Fruit fly (Drosophila melanogaster) whole organism, embryonic: Measurements from ENCODE around the gene Nthl1.

Experiments
- Blimp-1 ChIP-seq: fragments of 200-800 bp; sonication (Bioruptor generic); optimal IDR thresholded peaks from 3 replicates; lab custom pipeline; 2018; ENCODE audit warnings: missing biosample characterization, missing genetic modification characterization, mild to moderate bottlenecking, moderate library complexity, missing genetic modification reagents
- CG10147 ChIP-seq: fragments of 200-800 bp; sonication (Bioruptor generic); optimal IDR thresholded peaks from 2 replicates; lab custom pipeline; 2019; ENCODE audit warnings: missing biosample characterization, mild to moderate bottlenecking, missing genetic modification characterization, moderate library complexity
- CG10267 ChIP-seq: fragments of 200-800 bp; sonication (Bioruptor generic); optimal IDR thresholded peaks from 2 replicates; lab custom pipeline; 2018; ENCODE audit warnings: missing biosample characterization, mild to moderate bottlenecking, missing genetic modification characterization, moderate library complexity
- CG10654 ChIP-seq: fragments of 200-800 bp; sonication (Bioruptor generic); optimal IDR thresholded peaks from 2 replicates; lab custom pipeline; 2016; ENCODE audit warnings: missing biosample characterization, missing genetic modification characterization
- CG11398 ChIP-seq: fragments of 200-800 bp; sonication (Bioruptor generic); optimal IDR thresholded peaks from 2 replicates; lab custom pipeline; 2016; ENCODE audit warnings: missing biosample characterization, missing genetic modification characterization
- CG11504 ChIP-seq: fragments of 200-800 bp; sonication (Bioruptor generic); optimal IDR thresholded peaks from 3 replicates; lab custom pipeline; 2019; ENCODE audit warnings: missing biosample characterization, mild to moderate bottlenecking, missing genetic modification characterization, moderate library complexity
- CG13123 ChIP-seq: fragments of 200-800 bp; sonication (Bioruptor generic); optimal IDR thresholded peaks from 2 replicates; lab custom pipeline; 2016; ENCODE audit warnings: missing biosample characterization, missing genetic modification characterization
- CG14441 ChIP-seq: fragments of 200-800 bp; sonication (Bioruptor generic); IDR thresholded peaks from 2 replicates; pipeline ENCODE4 v1.3.6; 2022; ENCODE audit warnings: missing biosample characterization, missing genetic modification characterization
- CG14710 ChIP-seq: fragments of 200-800 bp; sonication (Bioruptor generic); optimal IDR thresholded peaks from 3 replicates; lab custom pipeline; 2019; ENCODE audit warnings: missing biosample characterization, mild to moderate bottlenecking, missing genetic modification characterization, moderate library complexity
- CG14860 ChIP-seq: fragments of 200-800 bp; sonication (Bioruptor generic); IDR thresholded peaks from 3 replicates; pipeline ENCODE4 v1.3.6; 2022; ENCODE audit warnings: missing biosample characterization, missing genetic modification characterization; ENCODE audit not compliant: partially characterized antibody
- CG15479 ChIP-seq: fragments of 200-800 bp; sonication (Bioruptor generic); optimal IDR thresholded peaks from 3 replicates; lab custom pipeline; 2019; ENCODE audit warnings: missing biosample characterization, mild to moderate bottlenecking, missing genetic modification characterization, moderate library complexity
- CG17361 ChIP-seq: fragments of 200-800 bp; sonication (Bioruptor generic); IDR thresholded peaks from 3 replicates; pipeline ENCODE4 v1.3.6; 2022; ENCODE audit warnings: missing biosample characterization, missing genetic modification characterization
- CG18262 ChIP-seq: fragments of 200-800 bp; optimal IDR thresholded peaks from 3 replicates; lab custom pipeline; 2019; ENCODE audit warnings: missing biosample characterization, mild to moderate bottlenecking, missing genetic modification characterization, moderate library complexity
- CG2199 ChIP-seq: fragments of 200-800 bp; sonication (Bioruptor generic); IDR thresholded peaks from 3 replicates; pipeline ENCODE4 v1.3.6; 2022; ENCODE audit warnings: missing biosample characterization, missing genetic modification characterization
- CG2712 ChIP-seq: fragments of 200-800 bp; optimal IDR thresholded peaks from 3 replicates; lab custom pipeline; 2019; ENCODE audit warnings: missing biosample characterization, mild to moderate bottlenecking, missing genetic modification characterization, moderate library complexity
- CG3995 ChIP-seq: fragments of 200-800 bp; sonication (Bioruptor generic); optimal IDR thresholded peaks from 3 replicates; lab custom pipeline; 2016; ENCODE audit warnings: missing biosample characterization, missing genetic modification characterization
- CG6689 ChIP-seq: fragments of 200-800 bp; sonication (Bioruptor generic); IDR thresholded peaks from 2 replicates; pipeline ENCODE4 v1.3.6; 2022; ENCODE audit warnings: missing biosample characterization, missing genetic modification characterization
- CG6765 ChIP-seq: fragments of 200-800 bp; sonication (Bioruptor generic); optimal IDR thresholded peaks from 3 replicates; lab custom pipeline; 2017; ENCODE audit warnings: missing biosample characterization, mild to moderate bottlenecking, missing genetic modification characterization
- Deaf1 ChIP-seq: fragments of 200-800 bp; optimal IDR thresholded peaks from 3 replicates; lab custom pipeline; 2019; ENCODE audit warnings: missing biosample characterization, mild to moderate bottlenecking, missing genetic modification characterization, moderate library complexity
- Dip2 ChIP-seq: fragments of 200-800 bp; sonication (Bioruptor generic); IDR thresholded peaks from 2 replicates; pipeline ENCODE4 v1.3.6; 2022; ENCODE audit warnings: missing biosample characterization, missing genetic modification characterization
- Drgx ChIP-seq: fragments of 200-800 bp; sonication (Bioruptor generic); IDR thresholded peaks from 2 replicates; pipeline ENCODE4 v1.3.6; 2022; ENCODE audit warnings: missing biosample characterization, missing genetic modification characterization
- HLH3B ChIP-seq: fragments of 200-800 bp; sonication (Bioruptor generic); IDR thresholded peaks from 2 replicates; pipeline ENCODE4 v1.3.6; 2022; ENCODE audit warnings: missing biosample characterization, missing genetic modification characterization
- Hmr ChIP-seq: fragments of 200-800 bp; sonication (Bioruptor generic); optimal IDR thresholded peaks from 3 replicates; lab custom pipeline; 2017; ENCODE audit warnings: mild to moderate bottlenecking, missing biosample characterization, missing genetic modification reagents, missing genetic modification characterization
- MBD-R2 ChIP-seq: fragments of 200-800 bp; sonication (Bioruptor generic); IDR thresholded peaks from 2 replicates; pipeline ENCODE4 v1.3.6; 2022; ENCODE audit warnings: missing biosample characterization, missing genetic modification characterization
- Max ChIP-seq: fragments of 200-800 bp; sonication (Bioruptor generic); optimal IDR thresholded peaks from 2 replicates; lab custom pipeline; 2016; ENCODE audit warnings: missing biosample characterization, mild to moderate bottlenecking, missing genetic modification characterization
- NC2α ChIP-seq: fragments of 200-800 bp; sonication (Bioruptor generic); optimal IDR thresholded peaks from 2 replicates; lab custom pipeline; 2016; ENCODE audit warnings: missing biosample characterization, missing genetic modification characterization
- Sox100B ChIP-seq: fragments of 200-800 bp; sonication (Bioruptor generic); optimal IDR thresholded peaks from 3 replicates; lab custom pipeline; 2018; ENCODE audit warnings: missing biosample characterization, mild to moderate bottlenecking, missing genetic modification characterization
- Tbp ChIP-seq: fragments of >200 bp; optimal IDR thresholded peaks from 2 replicates; lab custom pipeline; 2018; ENCODE audit warnings: missing biosample characterization, missing genetic modification characterization
- bab2 ChIP-seq: fragments of 200-800 bp; sonication (Bioruptor generic); optimal IDR thresholded peaks from 2 replicates; lab custom pipeline; 2016; ENCODE audit warnings: missing biosample characterization, missing genetic modification characterization
- btn ChIP-seq: fragments of 200-800 bp; sonication (Bioruptor generic); optimal IDR thresholded peaks from 2 replicates; lab custom pipeline; 2016; ENCODE audit warnings: missing biosample characterization, missing genetic modification characterization
- dmrt11E ChIP-seq: fragments of 200-800 bp; sonication (Bioruptor generic); optimal IDR thresholded peaks from 3 replicates; lab custom pipeline; 2018; ENCODE audit warnings: missing biosample characterization, mild to moderate bottlenecking, missing genetic modification characterization, moderate library complexity
- en ChIP-seq: fragments of 200-800 bp; sonication (Bioruptor generic); optimal IDR thresholded peaks from 2 replicates; lab custom pipeline; 2016; ENCODE audit warnings: missing biosample characterization, missing genetic modification characterization
- fd96Cb ChIP-seq: fragments of 200-800 bp; sonication (Bioruptor generic); optimal IDR thresholded peaks from 2 replicates; lab custom pipeline; 2018; ENCODE audit warnings: missing biosample characterization, mild to moderate bottlenecking, missing genetic modification characterization, moderate library complexity
- gsb-n ChIP-seq: fragments of 200-800 bp; sonication (Bioruptor generic); optimal IDR thresholded peaks from 3 replicates; lab custom pipeline; 2018; ENCODE audit warnings: missing biosample characterization, mild to moderate bottlenecking, missing genetic modification characterization
- gt ChIP-seq: fragments of 200-800 bp; sonication (Bioruptor generic); IDR thresholded peaks from 2 replicates; pipeline ENCODE4 v1.3.6; 2022; ENCODE audit warnings: missing biosample characterization, missing genetic modification characterization
- kah ChIP-seq: fragments of 200-800 bp; sonication (Bioruptor generic); optimal IDR thresholded peaks from 2 replicates; lab custom pipeline; 2018; ENCODE audit warnings: missing biosample characterization, mild to moderate bottlenecking, missing genetic modification characterization
- klu ChIP-seq: fragments of 200-800 bp; sonication (Bioruptor generic); IDR thresholded peaks from 2 replicates; pipeline ENCODE4 v1.3.6; 2022; ENCODE audit warnings: missing biosample characterization, missing genetic modification characterization
- nerfin-1 ChIP-seq: fragments of 200-800 bp; sonication (Bioruptor generic); optimal IDR thresholded peaks from 3 replicates; lab custom pipeline; 2019; ENCODE audit warnings: missing biosample characterization, mild to moderate bottlenecking, missing genetic modification characterization, moderate library complexity
- oc ChIP-seq: fragments of 200-800 bp; sonication (Bioruptor generic); optimal IDR thresholded peaks from 2 replicates; lab custom pipeline; 2018; ENCODE audit warnings: missing biosample characterization, mild to moderate bottlenecking, missing genetic modification characterization, moderate library complexity
- onecut ChIP-seq: fragments of 200-800 bp; sonication (Bioruptor generic); IDR thresholded peaks from 2 replicates; pipeline ENCODE4 v1.3.6; 2022; ENCODE audit warnings: missing biosample characterization, missing genetic modification characterization
- otp ChIP-seq: fragments of 200-800 bp; sonication (Bioruptor generic); IDR thresholded peaks from 3 replicates; pipeline ENCODE4, ENCODE4 v1.3.6; 2022; ENCODE audit warnings: missing biosample characterization, missing genetic modification characterization
- phol ChIP-seq: fragments of 200-800 bp; sonication (Bioruptor generic); optimal IDR thresholded peaks from 3 replicates; lab custom pipeline; 2018; ENCODE audit warnings: missing biosample characterization, mild to moderate bottlenecking, missing genetic modification characterization, moderate library complexity
- prd ChIP-seq, 3 experiments: fragments of >200 bp in 2 of 3; fragments of 200-800 bp in 1 of 3; sonication (Bioruptor generic) in 1 of 3; optimal IDR thresholded peaks in 2 of 3; IDR thresholded peaks in 1 of 3; 2 replicates in 2 of 3; 3 replicates in 1 of 3; pipeline versions ENCODE4 v1.3.6 to Lab custom; 2017 to 2022; ENCODE audit warnings: missing biosample characterization in 1 of 3, missing genetic modification characterization in 1 of 3
- sisA ChIP-seq: fragments of 200-800 bp; sonication (Bioruptor generic); IDR thresholded peaks from 2 replicates; pipeline ENCODE4 v1.3.6; 2022; ENCODE audit warnings: missing biosample characterization, missing genetic modification characterization
- ssp ChIP-seq: fragments of 200-800 bp; sonication (Bioruptor generic); IDR thresholded peaks from 2 replicates; pipeline ENCODE4 v1.3.6; 2022; ENCODE audit warnings: missing biosample characterization, missing genetic modification characterization
- tap ChIP-seq: fragments of 200-800 bp; optimal IDR thresholded peaks from 3 replicates; lab custom pipeline; 2019; ENCODE audit warnings: missing biosample characterization, mild to moderate bottlenecking, missing genetic modification characterization, moderate library complexity
- tio ChIP-seq: fragments of 200-800 bp; sonication (Bioruptor generic); optimal IDR thresholded peaks from 2 replicates; lab custom pipeline; 2017; ENCODE audit warnings: missing biosample characterization, missing genetic modification characterization, inconsistent platforms
- tll ChIP-seq, 2 experiments: fragments of 200-800 bp in 1 of 2; fragments of >200 bp in 1 of 2; sonication (Bioruptor generic) in 1 of 2; optimal IDR thresholded peaks; 2 replicates each; lab custom pipeline; 2017 to 2019; ENCODE audit warnings: missing biosample characterization in 2 of 2, missing genetic modification characterization in 2 of 2, mild to moderate bottlenecking in 1 of 2, moderate library complexity in 1 of 2
- wor ChIP-seq: fragments of 200-800 bp; sonication (Bioruptor generic); IDR thresholded peaks from 2 replicates; pipeline ENCODE4 v1.3.6; 2022; ENCODE audit warnings: missing biosample characterization, missing genetic modification characterization
- zen ChIP-seq: fragments of 200-800 bp; sonication (Bioruptor generic); optimal IDR thresholded peaks from 3 replicates; lab custom pipeline; 2018; ENCODE audit warnings: missing biosample characterization, mild to moderate bottlenecking, missing genetic modification characterization, moderate library complexity

Gene Nthl1

dm6 chr2L:20939632-20940031 is 12.0 kb upstream of the Nthl1 start (continued):
- no peak for TF ChIP-seq CG14860 (GFP tag; lab: Robert Waterston, UW)
- TF ChIP-seq sisA (GFP tag; lab: Robert Waterston, UW), result peak; percentile 25; the same call in 1 of the 2 replicates
- peak; percentile 39 for TF ChIP-seq CG18262 (tag; lab: Kevin White, UChicago)
- peak; percentile 7; the same call in 1 of the 2 replicates for TF ChIP-seq klu (GFP tag; lab: Robert Waterston, UW)
- TF ChIP-seq NC2α (GFP tag; lab: Kevin White, UChicago), result no peak
- TF ChIP-seq Blimp-1 (GFP tag; lab: Kevin White, UChicago), result peak; percentile 38
- no peak for TF ChIP-seq tll (GFP tag; optimal IDR thresholded peaks at IDR 0.05; lab: Kevin White, UChicago)
- no peak for TF ChIP-seq gt (GFP tag; lab: Robert Waterston, UW)
- peak; percentile 52 for TF ChIP-seq zen (tag; lab: Kevin White, UChicago)
- no peak for TF ChIP-seq CG13123 (GFP tag; lab: Kevin White, UChicago)
- peak; percentile 9 for TF ChIP-seq nerfin-1 (tag; lab: Kevin White, UChicago)
- peak; percentile 47 for TF ChIP-seq phol (tag; lab: Kevin White, UChicago)
- no peak for TF ChIP-seq Tbp (GFP tag; lab: Kevin White, UChicago)
- no peak for TF ChIP-seq CG14441
- TF ChIP-seq tio (GFP tag; lab: Kevin White, UChicago), result no peak
- 0 out of 2 replicates have a peak, but pooled peaks have one; percentile 26 for TF ChIP-seq wor
- no peak for TF ChIP-seq otp (GFP tag; lab: Robert Waterston, UW)
- peak; percentile 36 for TF ChIP-seq tap (tag; lab: Kevin White, UChicago)
- TF ChIP-seq oc, result no peak
- TF ChIP-seq CG6689, result peak; percentile 30; the same call in 1 of the 2 replicates
- TF ChIP-seq fd96Cb (tag; lab: Kevin White, UChicago), result peak; percentile 58
- TF ChIP-seq CG10267 (tag; lab: Kevin White, UChicago), result peak; percentile 45
- TF ChIP-seq prd (optimal IDR thresholded peaks at IDR 0.05; lab: Kevin White, UChicago), result no peak
- TF ChIP-seq prd (GFP tag; IDR thresholded peaks at IDR 0.05; lab: Robert Waterston, UW), result peak; percentile 56; the same call in 2 of the 3 replicates
- peak; percentile 28; the same call in 1 of the 2 replicates for TF ChIP-seq onecut (GFP tag; lab: Robert Waterston, UW)
- peak; percentile 43; the same call in 1 of the 2 replicates for TF ChIP-seq ssp (GFP tag; lab: Robert Waterston, UW)
- no peak for TF ChIP-seq Deaf1 (tag; lab: Kevin White, UChicago)
- TF ChIP-seq CG10654, result peak; percentile 10
- TF ChIP-seq kah (GFP tag; lab: Kevin White, UChicago), result no peak
- TF ChIP-seq Hmr (GFP tag; lab: Kevin White, UChicago), result no peak
- peak; percentile 58; the same call in 2 of the 3 replicates for TF ChIP-seq CG17361 (GFP tag; lab: Robert Waterston, UW)
- TF ChIP-seq CG11504, result peak; percentile 79
- TF ChIP-seq Drgx (GFP tag; lab: Robert Waterston, UW), result peak; percentile 13; the same call in 1 of the 2 replicates
- TF ChIP-seq CG2199, result no peak
- no peak for TF ChIP-seq CG11398 (GFP tag; lab: Kevin White, UChicago)
- TF ChIP-seq MBD-R2 (GFP tag; lab: Robert Waterston, UW), result no peak
- TF ChIP-seq HLH3B (GFP tag; lab: Robert Waterston, UW), result peak; percentile 59
- peak; percentile 61 for TF ChIP-seq Sox100B (GFP tag; lab: Kevin White, UChicago)
- TF ChIP-seq CG2712 (tag; lab: Kevin White, UChicago), result peak; percentile 39
- no peak for TF ChIP-seq bab2 (GFP tag; lab: Kevin White, UChicago)
- no peak for TF ChIP-seq CG6765
- TF ChIP-seq CG3995 (GFP tag; lab: Kevin White, UChicago), result no peak
- TF ChIP-seq Dip2, result no peak
- peak; percentile 29 for TF ChIP-seq dmrt11E (tag; lab: Kevin White, UChicago)
- TF ChIP-seq gsb-n (tag; lab: Kevin White, UChicago), result peak; percentile 7
- no peak for TF ChIP-seq CG10147 (GFP tag; lab: Kevin White, UChicago)
- TF ChIP-seq CG14710 (tag; lab: Kevin White, UChicago), result peak; percentile 16
- no peak for TF ChIP-seq Max (GFP tag; lab: Kevin White, UChicago)
- TF ChIP-seq CG15479 (GFP tag; lab: Kevin White, UChicago), result no peak
- TF ChIP-seq btn (GFP tag; lab: Kevin White, UChicago), result no peak
- TF ChIP-seq en (GFP tag; lab: Kevin White, UChicago), result no peak
